Fruit fly (Drosophila melanogaster) whole organism, embryonic: Measurements from ENCODE around the gene Acat1.

ENCODE experiments used
- Antp ChIP-seq: fragments of 200-800 bp; sonication (Bioruptor generic); optimal IDR thresholded peaks from 3 replicates; lab custom pipeline; 2016; ENCODE audit warnings: missing biosample characterization, missing genetic modification characterization
- Awh ChIP-seq: fragments of 200-800 bp; sonication (Bioruptor generic); IDR thresholded peaks from 2 replicates; pipeline ENCODE4, ENCODE4 v1.3.6; 2022; ENCODE audit warnings: missing biosample characterization, missing genetic modification characterization
- Blimp-1 ChIP-seq: fragments of 200-800 bp; sonication (Bioruptor generic); optimal IDR thresholded peaks from 3 replicates; lab custom pipeline; 2018; ENCODE audit warnings: missing biosample characterization, missing genetic modification characterization, mild to moderate bottlenecking, moderate library complexity, missing genetic modification reagents
- CG10431 ChIP-seq: fragments of 200-800 bp; sonication (Bioruptor generic); optimal IDR thresholded peaks from 3 replicates; lab custom pipeline; 2018; ENCODE audit warnings: missing biosample characterization, mild to moderate bottlenecking, missing genetic modification characterization
- CG11085 ChIP-seq: fragments of 200-800 bp; sonication (Bioruptor generic); IDR thresholded peaks from 2 replicates; pipeline ENCODE4 v1.3.6; 2022; ENCODE audit warnings: missing biosample characterization, missing genetic modification characterization
- CG11456 ChIP-seq: fragments of 200-800 bp; sonication (Bioruptor generic); IDR thresholded peaks from 3 replicates; pipeline ENCODE4 v1.3.6; 2022; ENCODE audit warnings: missing biosample characterization, missing genetic modification characterization
- CG11695 ChIP-seq: fragments of 200-800 bp; sonication (Bioruptor generic); IDR thresholded peaks from 3 replicates; pipeline ENCODE4 v1.3.6; 2022; ENCODE audit warnings: missing biosample characterization, missing genetic modification characterization
- CG13296 ChIP-seq: fragments of 200-800 bp; sonication (Bioruptor generic); optimal IDR thresholded peaks from 3 replicates; lab custom pipeline; 2018; ENCODE audit warnings: missing biosample characterization, mild to moderate bottlenecking, missing genetic modification characterization
- CG13624 ChIP-seq: fragments of 200-800 bp; sonication (Bioruptor generic); optimal IDR thresholded peaks from 2 replicates; lab custom pipeline; 2016; ENCODE audit warnings: missing biosample characterization, missing genetic modification characterization
- CG14014 ChIP-seq: fragments of 200-800 bp; sonication (Bioruptor generic); IDR thresholded peaks from 2 replicates; pipeline ENCODE4 v1.3.6; 2022; ENCODE audit warnings: missing biosample characterization, missing genetic modification characterization
- CG14667 ChIP-seq: fragments of 200-800 bp; sonication (Bioruptor generic); IDR thresholded peaks from 2 replicates; pipeline ENCODE4 v1.3.6; 2022; ENCODE audit warnings: missing biosample characterization, missing genetic modification characterization
- CG15514 ChIP-seq: fragments of 200-800 bp; sonication (Bioruptor generic); optimal IDR thresholded peaks from 3 replicates; lab custom pipeline; 2017; ENCODE audit warnings: missing biosample characterization, missing genetic modification characterization, mild to moderate bottlenecking, moderate library complexity, missing genetic modification reagents
- CG16863 ChIP-seq: fragments of 200-800 bp; sonication (Bioruptor generic); optimal IDR thresholded peaks from 3 replicates; lab custom pipeline; 2016; ENCODE audit warnings: missing biosample characterization, missing genetic modification characterization
- CG17612 ChIP-seq: fragments of 200-800 bp; sonication (Bioruptor generic); IDR thresholded peaks from 2 replicates; pipeline ENCODE4 v1.3.6; 2022; ENCODE audit warnings: missing biosample characterization, missing genetic modification characterization
- CG18619 ChIP-seq: fragments of 200-800 bp; sonication (Bioruptor generic); optimal IDR thresholded peaks from 3 replicates; lab custom pipeline; 2017; ENCODE audit warnings: missing biosample characterization, mild to moderate bottlenecking, missing genetic modification characterization
- CG2116 ChIP-seq: fragments of 200-800 bp; sonication (Bioruptor generic); optimal IDR thresholded peaks from 3 replicates; lab custom pipeline; 2018; ENCODE audit warnings: missing biosample characterization, mild to moderate bottlenecking, missing genetic modification characterization
- CG33557 ChIP-seq: fragments of 200-800 bp; sonication (Bioruptor generic); optimal IDR thresholded peaks from 2 replicates; lab custom pipeline; 2019; ENCODE audit warnings: missing biosample characterization, mild to moderate bottlenecking, missing genetic modification characterization, moderate library complexity
- CG5245 ChIP-seq: fragments of 200-800 bp; sonication (Bioruptor generic); optimal IDR thresholded peaks from 3 replicates; lab custom pipeline; 2016; ENCODE audit warnings: missing biosample characterization, missing genetic modification characterization
- CG6854 ChIP-seq: fragments of 200-800 bp; sonication (Bioruptor generic); optimal IDR thresholded peaks from 3 replicates; lab custom pipeline; 2017; ENCODE audit warnings: missing biosample characterization, mild to moderate bottlenecking, missing genetic modification characterization
- D19A ChIP-seq: fragments of 200-800 bp; optimal IDR thresholded peaks from 3 replicates; lab custom pipeline; 2019; ENCODE audit warnings: missing biosample characterization, mild to moderate bottlenecking, missing genetic modification characterization, moderate library complexity
- Dip2 ChIP-seq: fragments of 200-800 bp; sonication (Bioruptor generic); IDR thresholded peaks from 2 replicates; pipeline ENCODE4 v1.3.6; 2022; ENCODE audit warnings: missing biosample characterization, missing genetic modification characterization
- Dp ChIP-seq: fragments of 200-800 bp; sonication (Bioruptor generic); optimal IDR thresholded peaks from 2 replicates; lab custom pipeline; 2018; ENCODE audit warnings: missing biosample characterization, mild to moderate bottlenecking, missing genetic modification characterization, moderate library complexity
- Dref ChIP-seq: fragments of 200-800 bp; sonication (Bioruptor generic); IDR thresholded peaks from 2 replicates; pipeline ENCODE4 v1.3.6; 2022; ENCODE audit warnings: missing biosample characterization, missing genetic modification characterization
- Ets97D ChIP-seq: fragments of 200-800 bp; sonication (Bioruptor generic); optimal IDR thresholded peaks from 3 replicates; lab custom pipeline; 2016; ENCODE audit warnings: missing biosample characterization, missing genetic modification characterization
- Gug ChIP-seq: fragments of 200-800 bp; sonication (Bioruptor generic); IDR thresholded peaks from 4 replicates; pipeline ENCODE4 v1.3.6; 2022; ENCODE audit warnings: missing biosample characterization, missing genetic modification characterization
- Hr51 ChIP-seq, 2 experiments: fragments of 200-800 bp; sonication (Bioruptor generic); optimal IDR thresholded peaks; 2 replicates in 1 of 2; 3 replicates in 1 of 2; lab custom pipeline; 2016 to 2018; ENCODE audit warnings: missing biosample characterization in 2 of 2, missing genetic modification characterization in 2 of 2, mild to moderate bottlenecking in 1 of 2, moderate library complexity in 1 of 2
- NC2β ChIP-seq: fragments of 200-800 bp; sonication (Bioruptor generic); optimal IDR thresholded peaks from 2 replicates; lab custom pipeline; 2016; ENCODE audit warnings: missing biosample characterization, missing genetic modification characterization
- Neu2 ChIP-seq: fragments of 200-800 bp; sonication (Bioruptor generic); optimal IDR thresholded peaks from 3 replicates; lab custom pipeline; 2016; ENCODE audit warnings: missing biosample characterization, missing genetic modification characterization, borderline replicate concordance
- Side ChIP-seq: fragments of 200-800 bp; sonication (Bioruptor generic); optimal IDR thresholded peaks from 2 replicates; lab custom pipeline; 2016; ENCODE audit warnings: missing biosample characterization, missing genetic modification characterization
- Taf1 ChIP-seq: fragments of 200-800 bp; sonication (Bioruptor generic); IDR thresholded peaks from 2 replicates; pipeline ENCODE4 v1.3.6; 2022; ENCODE audit warnings: missing biosample characterization, missing genetic modification characterization
- YL-1 ChIP-seq: fragments of 200-800 bp; sonication (Bioruptor generic); optimal IDR thresholded peaks from 3 replicates; lab custom pipeline; 2017; ENCODE audit warnings: missing biosample characterization, mild to moderate bottlenecking, missing genetic modification characterization
- al ChIP-seq: fragments of 200-800 bp; sonication (Bioruptor generic); IDR thresholded peaks from 2 replicates; pipeline ENCODE4 v1.3.6; 2022; ENCODE audit warnings: missing biosample characterization, missing genetic modification characterization
- bbx ChIP-seq: fragments of 200-800 bp; sonication (Bioruptor generic); IDR thresholded peaks from 2 replicates; pipeline ENCODE4 v1.3.6; 2022; ENCODE audit warnings: missing biosample characterization, missing genetic modification characterization; ENCODE audit not compliant: partially characterized antibody
- chinmo ChIP-seq: fragments of 200-800 bp; sonication (Bioruptor generic); IDR thresholded peaks from 4 replicates; pipeline ENCODE4 v1.3.6; 2022; ENCODE audit warnings: missing biosample characterization, missing genetic modification characterization; ENCODE audit not compliant: partially characterized antibody
- dati ChIP-seq: fragments of 200-800 bp; sonication (Bioruptor generic); IDR thresholded peaks from 2 replicates; pipeline ENCODE4 v1.3.6; 2022; ENCODE audit warnings: missing biosample characterization, missing genetic modification characterization
- disco-r ChIP-seq: fragments of 200-800 bp; sonication (Bioruptor generic); optimal IDR thresholded peaks from 2 replicates; lab custom pipeline; 2016; ENCODE audit warnings: missing biosample characterization, missing genetic modification characterization
- dmrt11E ChIP-seq: fragments of 200-800 bp; sonication (Bioruptor generic); optimal IDR thresholded peaks from 3 replicates; lab custom pipeline; 2018; ENCODE audit warnings: missing biosample characterization, mild to moderate bottlenecking, missing genetic modification characterization, moderate library complexity
- exex ChIP-seq: fragments of 200-800 bp; sonication (Bioruptor generic); optimal IDR thresholded peaks from 4 replicates; lab custom pipeline; 2018; ENCODE audit warnings: missing biosample characterization, mild to moderate bottlenecking, missing genetic modification characterization, moderate library complexity
- grau ChIP-seq: fragments of 200-800 bp; optimal IDR thresholded peaks from 3 replicates; lab custom pipeline; 2019; ENCODE audit warnings: missing biosample characterization, mild to moderate bottlenecking, missing genetic modification characterization, moderate library complexity
- ham ChIP-seq: fragments of 200-800 bp; sonication (Bioruptor generic); IDR thresholded peaks from 2 replicates; pipeline ENCODE4 v1.3.6; 2022; ENCODE audit warnings: missing biosample characterization, missing genetic modification characterization
- jigr1 ChIP-seq: fragments of 200-800 bp; sonication (Bioruptor generic); IDR thresholded peaks from 3 replicates; pipeline ENCODE4 v1.3.6; 2022; ENCODE audit warnings: missing biosample characterization, missing genetic modification characterization
- lola ChIP-seq, 3 experiments: fragments of >200 bp in 2 of 3; fragments of 200-800 bp in 1 of 3; sonication (Bioruptor generic) in 1 of 3; optimal IDR thresholded peaks; 2 replicates each; lab custom pipeline; 2017 to 2019; ENCODE audit warnings: missing biosample characterization in 3 of 3, missing genetic modification characterization in 3 of 3, mild to moderate bottlenecking in 1 of 3, moderate library complexity in 1 of 3
- onecut ChIP-seq: fragments of 200-800 bp; sonication (Bioruptor generic); IDR thresholded peaks from 2 replicates; pipeline ENCODE4 v1.3.6; 2022; ENCODE audit warnings: missing biosample characterization, missing genetic modification characterization
- seq ChIP-seq: fragments of 200-800 bp; sonication (Bioruptor generic); IDR thresholded peaks from 2 replicates; pipeline ENCODE4 v1.3.6; 2022; ENCODE audit warnings: missing biosample characterization, missing genetic modification characterization
- slbo ChIP-seq: fragments of 200-800 bp; sonication (Bioruptor generic); IDR thresholded peaks from 2 replicates; pipeline ENCODE4 v1.3.6; 2022; ENCODE audit warnings: missing biosample characterization, missing genetic modification characterization
- sna ChIP-seq: fragments of 200-800 bp; sonication (Bioruptor generic); IDR thresholded peaks from 2 replicates; pipeline ENCODE4 v1.3.6; 2022; ENCODE audit warnings: missing biosample characterization, missing genetic modification characterization; ENCODE audit not compliant: partially characterized antibody
- stc ChIP-seq: fragments of 200-800 bp; sonication (Bioruptor generic); IDR thresholded peaks from 2 replicates; pipeline ENCODE4 v1.3.6; 2022; ENCODE audit warnings: missing biosample characterization, missing genetic modification characterization
- stwl ChIP-seq: fragments of 200-800 bp; sonication (Bioruptor generic); optimal IDR thresholded peaks from 3 replicates; lab custom pipeline; 2018; ENCODE audit warnings: missing biosample characterization, mild to moderate bottlenecking, missing genetic modification characterization, moderate library complexity

The Acat1 gene

DNA sequence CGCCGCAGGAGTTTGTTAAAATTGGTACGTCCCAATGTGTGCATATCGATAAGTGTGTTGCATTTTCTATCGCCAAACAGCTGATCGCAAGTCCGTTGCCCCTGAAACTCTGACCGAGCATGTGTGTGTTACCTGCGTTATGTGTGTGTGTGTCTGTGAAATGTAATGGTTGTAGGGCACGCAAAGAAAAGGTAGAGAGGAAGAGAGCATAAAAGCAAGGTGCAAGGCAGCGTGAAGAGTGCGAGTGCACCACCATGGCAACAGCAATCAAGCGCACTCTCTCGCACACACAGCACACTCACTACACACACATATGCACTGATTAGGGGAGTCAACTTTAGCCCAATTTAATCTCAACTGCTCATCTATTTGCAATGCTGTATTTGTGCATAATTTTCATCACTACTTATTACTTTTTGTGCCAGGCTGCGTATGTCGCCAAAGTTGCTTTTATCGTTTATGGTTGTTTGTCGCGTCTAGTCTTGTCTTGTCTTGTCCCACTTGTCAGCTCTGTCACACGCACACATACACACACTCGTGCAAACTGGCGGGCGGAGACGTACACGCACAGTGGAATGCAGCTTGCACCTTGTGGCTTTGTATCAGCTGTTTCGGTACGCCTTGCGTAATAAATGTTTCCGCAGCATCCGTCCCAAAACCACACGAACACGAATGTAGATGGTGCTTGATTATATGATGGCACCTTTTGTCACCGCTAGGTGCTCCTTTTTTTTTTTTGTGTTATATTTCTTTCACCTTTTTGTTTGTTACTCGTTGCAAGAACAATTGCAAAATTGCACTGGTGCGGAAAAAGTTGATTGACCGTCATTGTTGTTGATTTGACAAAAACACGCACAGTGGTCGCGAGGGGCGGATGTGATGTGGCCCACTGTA lies 49.2 kb upstream of the Acat1 start (continued):
- 0 out of 4 replicates have a peak, but pooled peaks have one; percentile 36 for TF ChIP-seq chinmo (GFP tag; lab: Robert Waterston, UW)
- TF ChIP-seq Ets97D (GFP tag; lab: Kevin White, UChicago), result peak; percentile 50
- TF ChIP-seq lola (GFP tag; optimal IDR thresholded peaks at IDR 0.05; lab: Kevin White, UChicago), result peak in 1 of 3 experiments; percentile 92
- no peak for TF ChIP-seq exex (tag; lab: Kevin White, UChicago)
- TF ChIP-seq disco-r (GFP tag; lab: Kevin White, UChicago), result peak; percentile 60
- peak; percentile 25 for TF ChIP-seq CG13624 (GFP tag; lab: Kevin White, UChicago)
- peak; percentile 50 for TF ChIP-seq CG6854 (GFP tag; lab: Kevin White, UChicago)
- TF ChIP-seq bbx (GFP tag; lab: Robert Waterston, UW), result no peak
- peak; percentile 82 for TF ChIP-seq D19A
- no peak for TF ChIP-seq ham (GFP tag; lab: Robert Waterston, UW)
- peak; percentile 60 for TF ChIP-seq stc
- TF ChIP-seq CG14014 (GFP tag; lab: Robert Waterston, UW), result peak; percentile 52; the same call in 1 of the 2 replicates
- peak; percentile 84 for TF ChIP-seq CG33557 (GFP tag; lab: Kevin White, UChicago)
- peak; percentile 82 for TF ChIP-seq Gug
- TF ChIP-seq Hr51 (GFP tag; optimal IDR thresholded peaks at IDR 0.05; lab: Kevin White, UChicago), result peak; percentile 50 to 82
- peak; percentile 82 for TF ChIP-seq Side (GFP tag; lab: Kevin White, UChicago)
- peak; percentile 33; the same call in 1 of the 3 replicates for TF ChIP-seq CG11456 (GFP tag; lab: Robert Waterston, UW)
- TF ChIP-seq CG18619, result peak; percentile 81
- TF ChIP-seq Awh (GFP tag; lab: Robert Waterston, UW), result peak; percentile 70; the same call in 1 of the 2 replicates
- no peak for TF ChIP-seq Dip2 (GFP tag; lab: Robert Waterston, UW)
- TF ChIP-seq slbo (GFP tag; lab: Robert Waterston, UW), result no peak
- no peak for TF ChIP-seq sna (GFP tag; lab: Robert Waterston, UW)
- no peak for TF ChIP-seq CG17612
- peak; percentile 14; the same call in 1 of the 2 replicates for TF ChIP-seq Dref
- TF ChIP-seq NC2β (GFP tag; lab: Kevin White, UChicago), result peak; percentile 79
- peak; percentile 68 for TF ChIP-seq CG14667
- peak; percentile 69; the same call in 2 of the 3 replicates for TF ChIP-seq jigr1
- peak; percentile 39 for TF ChIP-seq CG2116 (GFP tag; lab: Kevin White, UChicago)
- peak; percentile 7 for TF ChIP-seq CG15514 (GFP tag; lab: Kevin White, UChicago)
- peak; percentile 57 for TF ChIP-seq seq (GFP tag; lab: Robert Waterston, UW)
- TF ChIP-seq CG16863 (GFP tag; lab: Kevin White, UChicago), result peak; percentile 89
- peak; percentile 77 for TF ChIP-seq Blimp-1
- peak; percentile 36; the same call in 1 of the 2 replicates for TF ChIP-seq dati
- TF ChIP-seq stwl (tag; lab: Kevin White, UChicago), result no peak
- no peak for TF ChIP-seq Taf1 (GFP tag; lab: Robert Waterston, UW)
- peak; percentile 71 for TF ChIP-seq onecut
- TF ChIP-seq Dp (GFP tag; lab: Kevin White, UChicago), result no peak
- no peak for TF ChIP-seq al (GFP tag; lab: Robert Waterston, UW)
- TF ChIP-seq dmrt11E (tag; lab: Kevin White, UChicago), result peak; percentile 86
- peak; percentile 74 for TF ChIP-seq grau (tag; lab: Kevin White, UChicago)
- TF ChIP-seq Antp (GFP tag; lab: Kevin White, UChicago), result peak; percentile 79
- peak; percentile 78 for TF ChIP-seq CG11695
- TF ChIP-seq CG5245 (GFP tag; lab: Kevin White, UChicago), result peak; percentile 61
- TF ChIP-seq CG10431 (GFP tag; lab: Kevin White, UChicago), result peak; percentile 86
- TF ChIP-seq YL-1 (GFP tag; lab: Kevin White, UChicago), result peak; percentile 37
- TF ChIP-seq Neu2 (GFP tag; lab: Kevin White, UChicago), result peak; percentile 11
- TF ChIP-seq CG13296 (GFP tag; lab: Kevin White, UChicago), result peak; percentile 70
- no peak for TF ChIP-seq CG11085 (GFP tag; lab: Robert Waterston, UW)
